Worm (Caenorhabditis elegans) whole organism, L3 larva: ENCODE results near the gene srh-113.

Source experiments
- ZK546.5 ChIP-seq: sonication (generic microtip); optimal IDR thresholded peaks from 2 replicates; lab custom pipeline; 2017; ENCODE audit warnings: missing biosample characterization, missing genetic modification characterization
- ceh-16 ChIP-seq: sonication (generic microtip); optimal IDR thresholded peaks from 2 replicates; lab custom pipeline; 2017; ENCODE audit warnings: missing biosample characterization, missing genetic modification characterization
- eor-1 ChIP-seq, 2 experiments: fragments of 150-350 bp; optimal IDR thresholded peaks; 2 replicates each; lab custom pipeline; 2014 to 2018; ENCODE audit warnings: missing biosample characterization in 2 of 2, missing genetic modification characterization in 2 of 2
- fkh-10 ChIP-seq: sonication (generic microtip); optimal IDR thresholded peaks from 2 replicates; lab custom pipeline; 2017; ENCODE audit warnings: missing biosample characterization, missing genetic modification reagents, missing genetic modification characterization
- lin-39 ChIP-seq: fragments of 150-350 bp; optimal IDR thresholded peaks from 2 replicates; lab custom pipeline; 2018; ENCODE audit warnings: missing biosample characterization, missing genetic modification reagents, missing genetic modification characterization
- nhr-12 ChIP-seq: fragments of 150-350 bp; optimal IDR thresholded peaks from 2 replicates; lab custom pipeline; 2014; ENCODE audit warnings: missing biosample characterization, missing genetic modification characterization
- nhr-237 ChIP-seq: fragments of 150-350 bp; optimal IDR thresholded peaks from 2 replicates; lab custom pipeline; 2014; ENCODE audit warnings: missing biosample characterization, missing genetic modification characterization
- nhr-28 ChIP-seq: fragments of 150-350 bp; optimal IDR thresholded peaks from 2 replicates; lab custom pipeline; 2014; ENCODE audit warnings: missing biosample characterization, missing genetic modification characterization
- pha-4 ChIP-seq: fragments of 150-350 bp; optimal IDR thresholded peaks from 2 replicates; lab custom pipeline; 2014; ENCODE audit warnings: missing biosample characterization, missing genetic modification reagents, missing genetic modification characterization
- unc-62 ChIP-seq: fragments of 150-350 bp; sonication (generic microtip); optimal IDR thresholded peaks from 4 replicates; lab custom pipeline; 2014; ENCODE audit warnings: missing biosample characterization, missing genetic modification reagents, missing genetic modification characterization
- ztf-11 ChIP-seq: fragments of 150-350 bp; optimal IDR thresholded peaks from 2 replicates; lab custom pipeline; 2014; ENCODE audit warnings: missing biosample characterization, missing genetic modification characterization

DNA sequence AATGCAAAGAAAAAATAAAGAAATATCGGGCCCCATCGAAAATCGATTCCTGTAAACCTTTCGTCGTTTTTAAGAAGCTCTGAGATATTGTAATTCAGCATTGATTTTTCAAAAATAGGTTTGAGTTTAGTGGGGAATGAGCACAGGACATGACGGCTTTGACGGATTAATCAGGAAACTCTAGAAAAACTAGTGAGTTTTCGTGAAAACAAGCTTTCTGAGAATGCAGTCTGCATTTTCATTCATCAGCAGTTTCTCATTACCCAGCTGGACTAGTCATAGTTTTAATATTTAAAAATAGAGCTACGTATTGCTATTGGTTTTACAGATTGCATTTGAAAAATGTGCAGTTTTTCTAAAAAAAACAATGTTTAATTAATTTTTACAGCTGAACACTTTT is 20.6 kb upstream of the srh-113 start, which contains the start of gene srz-47:
- TF ChIP-seq pha-4 (tag; lab: Kevin White, UChicago): no peak
- TF ChIP-seq unc-62 (GFP tag; lab: Kevin White, UChicago): no peak
- no peak for TF ChIP-seq fkh-10
- no peak for TF ChIP-seq ztf-11 (tag; lab: Kevin White, UChicago)
- TF ChIP-seq ceh-16 (tag; lab: Kevin White, UChicago): no peak
- no peak for TF ChIP-seq eor-1 (tag; optimal IDR thresholded peaks at IDR 0.05; lab: Kevin White, UChicago)
- no peak for TF ChIP-seq lin-39 (tag; lab: Kevin White, UChicago)
- no peak for TF ChIP-seq nhr-12 (tag; lab: Kevin White, UChicago)
- no peak for TF ChIP-seq nhr-28
- no peak for TF ChIP-seq nhr-237 (tag; lab: Kevin White, UChicago)
- no peak for TF ChIP-seq ZK546.5 (tag; lab: Kevin White, UChicago)
